Fruit fly (Drosophila melanogaster) whole organism, prepupa: ENCODE results near the gene TTLL4A.
A peak's percentile ranks its signal among the peaks of the same experiment; 100 is the strongest.

Experiments used
- CG3919 ChIP-seq: fragments of 200-800 bp; sonication (Bioruptor generic); optimal IDR thresholded peaks from 3 replicates; lab custom pipeline; 2016; ENCODE audit warnings: missing biosample characterization, missing genetic modification characterization
- CG6276 ChIP-seq: fragments of 200-800 bp; sonication (Bioruptor generic); optimal IDR thresholded peaks from 2 replicates; lab custom pipeline; 2017; ENCODE audit warnings: missing biosample characterization, mild to moderate bottlenecking, missing genetic modification characterization
- CG8119 ChIP-seq: fragments of 200-800 bp; sonication (Bioruptor generic); IDR thresholded peaks from 3 replicates; pipeline ENCODE4 v1.3.6; 2022; ENCODE audit warnings: missing biosample characterization, missing genetic modification characterization
- CG9139 ChIP-seq: fragments of 200-800 bp; sonication (Bioruptor generic); optimal IDR thresholded peaks from 3 replicates; lab custom pipeline; 2017; ENCODE audit warnings: missing biosample characterization, mild to moderate bottlenecking, missing genetic modification characterization
- Hr4 ChIP-seq: fragments of 200-800 bp; sonication (Bioruptor generic); optimal IDR thresholded peaks from 3 replicates; lab custom pipeline; 2016; ENCODE audit warnings: missing biosample characterization, missing genetic modification characterization
- Sox102F ChIP-seq: fragments of 200-800 bp; sonication (Bioruptor generic); optimal IDR thresholded peaks from 2 replicates; lab custom pipeline; 2016; ENCODE audit warnings: missing biosample characterization, mild to moderate bottlenecking, missing genetic modification characterization
- Sox15 ChIP-seq: fragments of 200-800 bp; sonication (Bioruptor generic); optimal IDR thresholded peaks from 3 replicates; lab custom pipeline; 2016; ENCODE audit warnings: missing biosample characterization, missing genetic modification characterization
- achi ChIP-seq: fragments of 200-800 bp; sonication (Bioruptor generic); optimal IDR thresholded peaks from 3 replicates; lab custom pipeline; 2016; ENCODE audit warnings: missing biosample characterization, missing genetic modification characterization
- cyc ChIP-seq: fragments of 200-800 bp; sonication (Bioruptor generic); optimal IDR thresholded peaks from 3 replicates; lab custom pipeline; 2016; ENCODE audit warnings: missing biosample characterization, missing genetic modification characterization
- salr ChIP-seq, 2 experiments: fragments of 200-800 bp; sonication (Bioruptor generic); optimal IDR thresholded peaks; 3 replicates each; lab custom pipeline; 2016 to 2018; ENCODE audit warnings: missing biosample characterization in 2 of 2, missing genetic modification characterization in 2 of 2, mild to moderate bottlenecking in 1 of 2

DNA sequence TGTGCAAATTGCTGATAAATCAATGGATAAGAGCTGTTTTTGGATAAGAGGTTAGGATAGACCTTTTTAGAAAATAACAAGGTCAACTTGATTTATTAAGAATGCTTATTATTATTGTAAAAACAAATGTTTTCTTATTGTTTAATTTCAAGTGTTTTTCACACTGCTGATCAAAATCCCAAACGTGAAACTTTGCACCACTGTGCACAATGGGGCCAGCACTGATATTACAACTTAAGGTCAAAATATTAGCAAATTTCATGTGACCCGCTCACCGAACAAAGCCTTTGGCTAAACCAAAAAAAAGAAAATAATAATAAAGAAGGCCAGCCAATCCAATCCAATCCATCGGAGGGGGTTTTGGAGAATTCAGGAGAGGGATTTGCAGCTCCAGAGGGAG is 33.6 kb downstream of the TTLL4A start:
- TF ChIP-seq CG8119 (GFP tag; lab: Robert Waterston, UW) (0 out of 3 replicates have a peak, but pooled peaks have one; percentile 25), CG3919 (GFP tag; lab: Kevin White, UChicago) (no peak), achi (GFP tag; lab: Kevin White, UChicago) (peak; percentile 39), Hr4 (peak; percentile 25), salr (GFP tag; optimal IDR thresholded peaks at IDR 0.05; lab: Kevin White, UChicago) (peak in 1 of 2 experiments; percentile 14), CG9139 (GFP tag; lab: Kevin White, UChicago) (no peak), Sox102F (peak; percentile 52), CG6276 (GFP tag; lab: Kevin White, UChicago) (no peak), cyc (GFP tag; lab: Kevin White, UChicago) (peak; percentile 0), Sox15 (no peak)
